Fruit fly (Drosophila melanogaster) whole organism, embryonic: ENCODE data around the gene CG5273.
A peak's percentile ranks its signal among the peaks of the same experiment; 100 is the strongest.

Experiments
- Atf6 ChIP-seq: fragments of 200-800 bp; sonication (Bioruptor generic); IDR thresholded peaks from 2 replicates; pipeline ENCODE4 v1.3.6; 2022; ENCODE audit warnings: missing biosample characterization, missing genetic modification characterization
- BEAF-32 ChIP-seq: fragments of 200-800 bp; sonication (Bioruptor generic); optimal IDR thresholded peaks from 3 replicates; lab custom pipeline; 2017; ENCODE audit warnings: missing biosample characterization, missing genetic modification characterization, mild to moderate bottlenecking, moderate library complexity, missing genetic modification reagents
- Bgb ChIP-seq: fragments of 200-800 bp; sonication (Bioruptor generic); IDR thresholded peaks from 2 replicates; pipeline ENCODE4 v1.3.6; 2022; ENCODE audit warnings: missing biosample characterization, missing genetic modification characterization; ENCODE audit not compliant: partially characterized antibody
- CG11398 ChIP-seq: fragments of 200-800 bp; sonication (Bioruptor generic); optimal IDR thresholded peaks from 2 replicates; lab custom pipeline; 2016; ENCODE audit warnings: missing biosample characterization, missing genetic modification characterization
- CG11695 ChIP-seq: fragments of 200-800 bp; sonication (Bioruptor generic); IDR thresholded peaks from 3 replicates; pipeline ENCODE4 v1.3.6; 2022; ENCODE audit warnings: missing biosample characterization, missing genetic modification characterization
- CG12155 ChIP-seq: fragments of 200-800 bp; sonication (Bioruptor generic); optimal IDR thresholded peaks from 3 replicates; lab custom pipeline; 2016; ENCODE audit warnings: missing biosample characterization, missing genetic modification characterization
- CG12659 ChIP-seq: fragments of 200-800 bp; sonication (Bioruptor generic); optimal IDR thresholded peaks from 3 replicates; lab custom pipeline; 2017; ENCODE audit warnings: mild to moderate bottlenecking, missing biosample characterization, missing genetic modification reagents, missing genetic modification characterization
- CG13296 ChIP-seq: fragments of 200-800 bp; sonication (Bioruptor generic); optimal IDR thresholded peaks from 3 replicates; lab custom pipeline; 2018; ENCODE audit warnings: missing biosample characterization, mild to moderate bottlenecking, missing genetic modification characterization
- CG13424 ChIP-seq: fragments of 200-800 bp; sonication (Bioruptor generic); optimal IDR thresholded peaks from 2 replicates; lab custom pipeline; 2019; ENCODE audit warnings: missing biosample characterization, mild to moderate bottlenecking, missing genetic modification characterization, moderate library complexity
- CG14667 ChIP-seq: fragments of 200-800 bp; sonication (Bioruptor generic); IDR thresholded peaks from 2 replicates; pipeline ENCODE4 v1.3.6; 2022; ENCODE audit warnings: missing biosample characterization, missing genetic modification characterization
- CG1529 ChIP-seq: fragments of 200-800 bp; sonication (Bioruptor generic); optimal IDR thresholded peaks from 3 replicates; lab custom pipeline; 2018; ENCODE audit warnings: missing biosample characterization, missing genetic modification characterization
- CG33213 ChIP-seq: fragments of 200-800 bp; sonication (Bioruptor generic); optimal IDR thresholded peaks from 3 replicates; lab custom pipeline; 2016; ENCODE audit warnings: missing biosample characterization, missing genetic modification characterization
- CG33557 ChIP-seq: fragments of 200-800 bp; sonication (Bioruptor generic); optimal IDR thresholded peaks from 2 replicates; lab custom pipeline; 2019; ENCODE audit warnings: missing biosample characterization, mild to moderate bottlenecking, missing genetic modification characterization, moderate library complexity
- CG5953 ChIP-seq: fragments of 200-800 bp; sonication (Bioruptor generic); IDR thresholded peaks from 2 replicates; pipeline ENCODE4 v1.3.6; 2022; ENCODE audit warnings: missing biosample characterization, missing genetic modification characterization
- CG6654 ChIP-seq: fragments of 200-800 bp; sonication (Bioruptor generic); optimal IDR thresholded peaks from 2 replicates; lab custom pipeline; 2017; ENCODE audit warnings: missing biosample characterization, mild to moderate bottlenecking, missing genetic modification characterization
- CG7271 ChIP-seq: fragments of 200-800 bp; sonication (Bioruptor generic); optimal IDR thresholded peaks from 2 replicates; lab custom pipeline; 2018; ENCODE audit warnings: missing biosample characterization, mild to moderate bottlenecking, missing genetic modification characterization, moderate library complexity
- CG7357 ChIP-seq: fragments of 200-800 bp; sonication (Bioruptor generic); IDR thresholded peaks from 3 replicates; pipeline ENCODE4 v1.3.6; 2022; ENCODE audit warnings: missing biosample characterization, missing genetic modification characterization
- CG8089 ChIP-seq: fragments of 200-800 bp; sonication (Bioruptor generic); optimal IDR thresholded peaks from 3 replicates; lab custom pipeline; 2016; ENCODE audit warnings: missing biosample characterization, missing genetic modification characterization
- CG8765 ChIP-seq: fragments of 200-800 bp; sonication (Bioruptor generic); IDR thresholded peaks from 2 replicates; pipeline ENCODE4 v1.3.6; 2022; ENCODE audit warnings: missing biosample characterization, missing genetic modification characterization
- CG9727 ChIP-seq: fragments of 200-800 bp; sonication (Bioruptor generic); optimal IDR thresholded peaks from 3 replicates; lab custom pipeline; 2017; ENCODE audit warnings: missing biosample characterization, mild to moderate bottlenecking, missing genetic modification characterization
- CrebB ChIP-seq: fragments of 200-800 bp; sonication (Bioruptor generic); optimal IDR thresholded peaks from 3 replicates; lab custom pipeline; 2018; ENCODE audit warnings: missing biosample characterization, mild to moderate bottlenecking, missing genetic modification characterization
- D ChIP-seq, 2 experiments: fragments of 200-800 bp in 1 of 2; fragments of >200 bp in 1 of 2; sonication (Bioruptor generic) in 1 of 2; optimal IDR thresholded peaks; 2 replicates in 1 of 2; 3 replicates in 1 of 2; lab custom pipeline; 2017; ENCODE audit warnings: mild to moderate bottlenecking in 1 of 2, missing biosample characterization in 1 of 2, missing genetic modification characterization in 1 of 2, missing genetic modification reagents in 1 of 2
- Dip3 ChIP-seq: fragments of 200-800 bp; sonication (Bioruptor generic); optimal IDR thresholded peaks from 3 replicates; lab custom pipeline; 2016; ENCODE audit warnings: missing biosample characterization, missing genetic modification characterization
- HLH54F ChIP-seq: fragments of 200-800 bp; sonication (Bioruptor generic); optimal IDR thresholded peaks from 3 replicates; lab custom pipeline; 2016; ENCODE audit warnings: missing biosample characterization, missing genetic modification characterization
- Lpt ChIP-seq: fragments of >200 bp; optimal IDR thresholded peaks from 2 replicates; lab custom pipeline; 2018; ENCODE audit warnings: missing biosample characterization, missing genetic modification characterization
- NfI ChIP-seq: fragments of 200-800 bp; sonication (Bioruptor generic); optimal IDR thresholded peaks from 3 replicates; lab custom pipeline; 2018; ENCODE audit warnings: missing biosample characterization, mild to moderate bottlenecking, missing genetic modification characterization, moderate library complexity
- Poxn ChIP-seq: fragments of 200-800 bp; sonication (Bioruptor generic); IDR thresholded peaks from 2 replicates; pipeline ENCODE4 v1.3.6; 2022; ENCODE audit warnings: missing biosample characterization, missing genetic modification characterization
- Sox100B ChIP-seq: fragments of 200-800 bp; sonication (Bioruptor generic); optimal IDR thresholded peaks from 3 replicates; lab custom pipeline; 2018; ENCODE audit warnings: missing biosample characterization, mild to moderate bottlenecking, missing genetic modification characterization
- Sry-δ ChIP-seq: fragments of 200-800 bp; sonication (Bioruptor generic); optimal IDR thresholded peaks from 2 replicates; lab custom pipeline; 2016; ENCODE audit warnings: missing biosample characterization, missing genetic modification characterization
- amos ChIP-seq: fragments of 200-800 bp; sonication (Bioruptor generic); IDR thresholded peaks from 2 replicates; pipeline ENCODE4 v1.3.6; 2022; ENCODE audit warnings: missing biosample characterization, missing genetic modification characterization; ENCODE audit not compliant: partially characterized antibody
- cg ChIP-seq: fragments of 200-800 bp; sonication (Bioruptor generic); optimal IDR thresholded peaks from 3 replicates; lab custom pipeline; 2019; ENCODE audit warnings: missing biosample characterization, mild to moderate bottlenecking, missing genetic modification characterization, moderate library complexity
- corto ChIP-seq: fragments of 200-800 bp; sonication (Bioruptor generic); optimal IDR thresholded peaks from 2 replicates; lab custom pipeline; 2016; ENCODE audit warnings: missing biosample characterization, mild to moderate bottlenecking, missing genetic modification characterization, moderate library complexity
- dm ChIP-seq: fragments of 200-800 bp; sonication (Bioruptor generic); optimal IDR thresholded peaks from 3 replicates; lab custom pipeline; 2016; ENCODE audit warnings: missing biosample characterization, missing genetic modification characterization
- esg ChIP-seq: fragments of 200-800 bp; sonication (Bioruptor generic); conservative IDR thresholded peaks from 2 replicates; pipeline ENCODE4 v1.3.6; 2022; ENCODE audit warnings: missing biosample characterization, missing genetic modification characterization
- fd96Cb ChIP-seq: fragments of 200-800 bp; sonication (Bioruptor generic); optimal IDR thresholded peaks from 2 replicates; lab custom pipeline; 2018; ENCODE audit warnings: missing biosample characterization, mild to moderate bottlenecking, missing genetic modification characterization, moderate library complexity
- grn ChIP-seq: fragments of 200-800 bp; sonication (Bioruptor generic); optimal IDR thresholded peaks from 3 replicates; lab custom pipeline; 2017; ENCODE audit warnings: missing biosample characterization, missing genetic modification characterization
- gsb-n ChIP-seq: fragments of 200-800 bp; sonication (Bioruptor generic); optimal IDR thresholded peaks from 3 replicates; lab custom pipeline; 2018; ENCODE audit warnings: missing biosample characterization, mild to moderate bottlenecking, missing genetic modification characterization
- kni ChIP-seq: fragments of 200-800 bp; sonication (Bioruptor generic); optimal IDR thresholded peaks from 3 replicates; lab custom pipeline; 2017; ENCODE audit warnings: mild to moderate bottlenecking, missing biosample characterization, missing genetic modification reagents, missing genetic modification characterization
- nmo ChIP-seq: fragments of 200-800 bp; sonication (Bioruptor generic); optimal IDR thresholded peaks from 2 replicates; lab custom pipeline; 2018; ENCODE audit warnings: missing biosample characterization, mild to moderate bottlenecking, missing genetic modification characterization, moderate library complexity
- otp ChIP-seq: fragments of 200-800 bp; sonication (Bioruptor generic); IDR thresholded peaks from 3 replicates; pipeline ENCODE4, ENCODE4 v1.3.6; 2022; ENCODE audit warnings: missing biosample characterization, missing genetic modification characterization
- pfk ChIP-seq: fragments of 200-800 bp; sonication (Bioruptor generic); optimal IDR thresholded peaks from 2 replicates; lab custom pipeline; 2018; ENCODE audit warnings: missing biosample characterization, mild to moderate bottlenecking, missing genetic modification characterization, moderate library complexity
- pita ChIP-seq: fragments of 200-800 bp; sonication (Bioruptor generic); optimal IDR thresholded peaks from 2 replicates; lab custom pipeline; 2017; ENCODE audit warnings: missing biosample characterization, mild to moderate bottlenecking, missing genetic modification characterization
- prd ChIP-seq, 3 experiments: fragments of >200 bp in 2 of 3; fragments of 200-800 bp in 1 of 3; sonication (Bioruptor generic) in 1 of 3; optimal IDR thresholded peaks in 2 of 3; IDR thresholded peaks in 1 of 3; 2 replicates in 2 of 3; 3 replicates in 1 of 3; pipeline versions ENCODE4 v1.3.6 to Lab custom; 2017 to 2022; ENCODE audit warnings: missing biosample characterization in 1 of 3, missing genetic modification characterization in 1 of 3
- row ChIP-seq: fragments of 200-800 bp; sonication (Bioruptor generic); IDR thresholded peaks from 3 replicates; pipeline ENCODE4 v1.3.6; 2022; ENCODE audit warnings: missing biosample characterization, missing genetic modification characterization
- scrt ChIP-seq: fragments of 200-800 bp; sonication (Bioruptor generic); optimal IDR thresholded peaks from 2 replicates; lab custom pipeline; 2018; ENCODE audit warnings: missing biosample characterization, mild to moderate bottlenecking, missing genetic modification characterization, moderate library complexity
- sens-2 ChIP-seq: fragments of 200-800 bp; sonication (Bioruptor generic); IDR thresholded peaks from 2 replicates; pipeline ENCODE4 v1.3.6; 2022; ENCODE audit warnings: missing biosample characterization, missing genetic modification characterization
- sisA ChIP-seq: fragments of 200-800 bp; sonication (Bioruptor generic); IDR thresholded peaks from 2 replicates; pipeline ENCODE4 v1.3.6; 2022; ENCODE audit warnings: missing biosample characterization, missing genetic modification characterization
- ttk ChIP-seq: fragments of 200-800 bp; sonication (Bioruptor generic); IDR thresholded peaks from 2 replicates; pipeline ENCODE4 v2.1.2; 2022; ENCODE audit warnings: missing biosample characterization, missing genetic modification characterization
- unpg ChIP-seq: fragments of 200-800 bp; sonication (Bioruptor generic); optimal IDR thresholded peaks from 3 replicates; lab custom pipeline; 2018; ENCODE audit warnings: missing biosample characterization, mild to moderate bottlenecking, missing genetic modification characterization, moderate library complexity

Gene CG5273

DNA sequence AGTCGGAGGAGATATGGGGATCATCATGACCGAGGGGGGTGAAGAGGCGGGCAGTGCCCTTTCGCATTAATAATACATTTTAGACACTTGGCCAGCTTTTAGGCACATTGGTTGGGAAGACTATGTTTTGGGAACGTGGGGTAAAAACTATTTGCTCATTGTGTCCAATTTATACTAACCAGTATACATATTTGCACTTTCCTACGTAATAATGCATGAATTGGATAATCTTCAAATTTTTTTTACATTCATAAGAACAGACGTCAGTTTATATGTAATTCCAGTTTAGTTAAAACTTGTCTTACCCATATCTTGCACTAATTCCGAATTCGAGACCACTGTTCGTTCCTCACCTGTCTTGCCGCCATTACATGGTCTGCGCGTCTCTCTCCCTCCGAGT, 19.9 kb downstream of the CG5273 start (continued):
- TF ChIP-seq prd (optimal IDR thresholded peaks at IDR 0.05; lab: Kevin White, UChicago) (no peak), prd (GFP tag; IDR thresholded peaks at IDR 0.05; lab: Robert Waterston, UW) (no peak), row (GFP tag; lab: Robert Waterston, UW) (peak; percentile 56), CG6654 (no peak), unpg (GFP tag; lab: Kevin White, UChicago) (peak; percentile 45), HLH54F (GFP tag; lab: Kevin White, UChicago) (no peak), CG7357 (no peak), Dip3 (GFP tag; lab: Kevin White, UChicago) (no peak), otp (GFP tag; lab: Robert Waterston, UW) (no peak; the same call in 2 of the 3 replicates), BEAF-32 (no peak), amos (no peak), CG13296 (GFP tag; lab: Kevin White, UChicago) (no peak), Bgb (no peak), Atf6 (GFP tag; lab: Robert Waterston, UW) (no peak), ttk (GFP tag; lab: Robert Waterston, UW) (no peak), CG1529 (no peak), gsb-n (tag; lab: Kevin White, UChicago) (no peak), dm (GFP tag; lab: Kevin White, UChicago) (no peak), pfk (GFP tag; lab: Kevin White, UChicago) (no peak), sens-2 (GFP tag; lab: Robert Waterston, UW) (no peak), cg (GFP tag; lab: Kevin White, UChicago) (no peak), NfI (peak; percentile 11), D (optimal IDR thresholded peaks at IDR 0.05; lab: Kevin White, UChicago) (no peak), D (GFP tag; optimal IDR thresholded peaks at IDR 0.05; lab: Kevin White, UChicago) (no peak), CG7271 (tag; lab: Kevin White, UChicago) (no peak), fd96Cb (tag; lab: Kevin White, UChicago) (peak; percentile 32), Lpt (no peak), CG8089 (no peak), nmo (GFP tag; lab: Kevin White, UChicago) (peak; percentile 36), kni (GFP tag; lab: Kevin White, UChicago) (no peak), corto (GFP tag; lab: Kevin White, UChicago) (no peak), CG12155 (GFP tag; lab: Kevin White, UChicago) (no peak), Sox100B (GFP tag; lab: Kevin White, UChicago) (no peak), CG33213 (GFP tag; lab: Kevin White, UChicago) (no peak), grn (GFP tag; lab: Kevin White, UChicago) (no peak), CrebB (no peak), CG14667 (no peak), CG12659 (GFP tag; lab: Kevin White, UChicago) (peak; percentile 15), Poxn (no peak), pita (GFP tag; lab: Kevin White, UChicago) (no peak), esg (no peak), CG8765 (GFP tag; lab: Robert Waterston, UW) (no peak), CG13424 (tag; lab: Kevin White, UChicago) (peak; percentile 37), CG11398 (GFP tag; lab: Kevin White, UChicago) (no peak), CG33557 (GFP tag; lab: Kevin White, UChicago) (no peak), scrt (GFP tag; lab: Kevin White, UChicago) (no peak), CG5953 (GFP tag; lab: Robert Waterston, UW) (no peak), Sry-δ (GFP tag; lab: Kevin White, UChicago) (no peak), sisA (GFP tag; lab: Robert Waterston, UW) (0 out of 2 replicates have a peak, but pooled peaks have one; percentile 21), CG11695 (GFP tag; lab: Robert Waterston, UW) (no peak; the same call in 2 of the 3 replicates), CG9727 (GFP tag; lab: Kevin White, UChicago) (peak; percentile 13)
- TF ChIP-seq, all 482 proteins: peak for 64
